Worm (Caenorhabditis elegans): ENCODE results near the gene zhit-3.

DNA sequence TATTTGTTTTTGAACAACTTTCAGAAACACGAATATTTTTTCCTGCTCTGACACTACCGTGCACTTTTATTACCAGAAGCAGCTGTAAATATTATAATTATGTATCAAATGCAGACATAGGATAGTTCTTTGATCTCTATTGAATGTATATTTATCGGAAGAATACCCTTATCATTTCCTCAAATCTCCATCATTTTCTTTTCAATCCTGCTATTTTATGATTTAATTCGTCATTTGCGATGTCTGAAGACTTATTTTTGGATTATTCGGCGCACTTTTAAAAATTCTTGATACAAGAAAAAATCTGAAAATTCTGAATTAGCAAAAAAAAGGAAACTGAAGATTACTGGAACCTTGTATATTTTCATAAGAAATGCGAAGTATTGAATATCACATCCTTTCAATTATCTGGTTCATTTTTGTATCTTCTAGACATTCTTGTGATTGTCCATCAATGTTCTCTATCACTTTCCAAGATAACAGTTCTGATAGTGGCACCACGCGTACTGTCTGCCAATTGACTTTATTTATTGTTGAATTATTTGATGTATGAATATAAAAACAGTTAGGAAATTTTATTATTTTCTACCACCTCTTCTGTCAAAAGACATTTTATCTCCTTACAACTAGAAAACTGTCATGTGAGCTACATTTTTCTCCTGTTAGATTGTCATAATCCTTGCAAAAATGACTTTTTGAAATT, 32.2 kb upstream of the zhit-3 start:
- TF ChIP-seq nhr-80 (tag; optimal IDR thresholded peaks at IDR 0.05) = peak; percentile 61
- TF ChIP-seq B0019.2 (GFP tag; conservative IDR thresholded peaks at IDR 0.05) = no peak
- no peak for TF ChIP-seq lin-26 (GFP tag; IDR thresholded peaks at IDR 0.05)
- no peak for TF ChIP-seq Y67H2A.10 (GFP tag; conservative IDR thresholded peaks at IDR 0.05)
- no peak for TF ChIP-seq ama-1 (optimal IDR thresholded peaks at IDR 0.05)
- no peak for TF ChIP-seq ama-1 (GFP tag; optimal IDR thresholded peaks at IDR 0.05)
- TF ChIP-seq F55B11.4 (tag; optimal IDR thresholded peaks at IDR 0.05; ENCODE audit: borderline replicate concordance, insufficient read depth) = no peak
- TF ChIP-seq ets-4 (GFP tag; optimal IDR thresholded peaks at IDR 0.05) = no peak
- no peak for TF ChIP-seq lin-54 (GFP tag; optimal IDR thresholded peaks at IDR 0.05)
- TF ChIP-seq unc-62 (GFP tag; optimal IDR thresholded peaks at IDR 0.05) = no peak
- no peak for TF ChIP-seq nhr-120 (GFP tag; IDR thresholded peaks at IDR 0.05)
- no peak for TF ChIP-seq ztf-6 (GFP tag; IDR thresholded peaks at IDR 0.05)
- no peak for TF ChIP-seq F23B12.7 (tag; optimal IDR thresholded peaks at IDR 0.05; ENCODE audit: insufficient read depth)
- TF ChIP-seq tbx-9 (tag; optimal IDR thresholded peaks at IDR 0.05; ENCODE audit: borderline replicate concordance) = no peak
